Worm (Caenorhabditis elegans): ENCODE data around the gene C27F2.4.

DNA sequence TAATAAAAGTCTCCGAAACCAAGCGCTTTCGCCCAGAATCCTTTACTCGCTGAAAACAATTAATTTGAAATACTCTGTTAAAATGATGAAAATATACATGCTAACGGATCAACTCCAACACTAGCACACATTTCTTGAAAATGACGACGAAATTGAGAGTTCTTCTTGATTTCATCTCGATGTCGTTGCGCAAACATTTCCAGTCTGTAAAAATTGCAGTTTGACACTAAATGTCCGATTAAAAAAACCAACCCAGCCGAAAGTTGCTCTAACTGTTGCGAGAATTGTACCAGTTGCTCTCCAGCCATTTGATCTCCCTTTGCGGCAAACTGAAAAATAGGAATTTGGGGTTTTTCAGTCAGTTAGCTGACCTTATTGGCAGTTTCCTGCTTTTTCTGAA, 1.2 kb upstream of the C27F2.4 start:
- no peak for TF ChIP-seq nfya-1 (tag; optimal IDR thresholded peaks at IDR 0.05)
- no peak for TF ChIP-seq rnt-1 (tag; optimal IDR thresholded peaks at IDR 0.05)
- TF ChIP-seq hlh-30 (tag; optimal IDR thresholded peaks at IDR 0.05; ENCODE audit: insufficient read depth) = no peak

All from whole organism, late embryonic.